Fruit fly (Drosophila melanogaster): ENCODE data around the gene CG9240.

Gene CG9240

DNA sequence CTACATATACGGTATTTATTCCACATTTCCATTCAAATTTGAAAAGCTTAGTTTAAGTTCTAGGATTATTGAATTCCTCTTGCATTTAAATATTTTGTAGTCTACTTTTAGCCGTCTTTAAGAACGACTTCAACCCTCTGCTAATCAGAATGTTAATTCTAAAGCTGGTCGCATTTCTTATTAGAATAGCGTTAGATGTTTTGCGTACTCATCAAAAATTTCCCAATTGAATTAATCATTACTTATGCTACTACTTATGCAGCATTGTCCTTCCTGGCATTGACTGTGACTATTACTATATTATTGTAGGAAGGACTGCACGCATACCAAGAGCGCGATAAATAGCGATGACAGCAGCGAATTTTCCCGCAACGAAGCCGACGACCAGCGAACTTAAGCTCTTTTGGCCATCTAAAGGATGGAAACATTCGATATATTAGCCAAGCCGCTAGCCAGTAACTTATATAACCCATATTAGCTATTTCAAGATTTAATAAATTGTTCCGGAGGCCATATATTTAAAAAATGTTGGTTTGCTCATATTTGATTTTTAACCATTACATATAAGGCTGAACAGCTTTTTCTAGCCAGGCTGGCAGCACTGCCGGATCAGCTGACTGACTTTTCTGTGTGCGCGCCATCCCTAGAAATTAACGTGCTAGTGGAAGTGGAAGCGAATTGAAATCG, 4.1 kb downstream of the CG9240 start, which contains the start of gene CG8128:
Gene CG8128, plus strand, starts transcription at position 641 of the 687 bp plus-strand sequence.
- no peak for TF ChIP-seq kay (GFP tag; ENCODE audit: borderline replicate concordance)
- no peak for TF ChIP-seq CG14711 (tag; optimal IDR thresholded peaks at IDR 0.05)
- no peak for TF ChIP-seq CG7101 (tag; optimal IDR thresholded peaks at IDR 0.05)
- no peak for TF ChIP-seq CG11617 (GFP tag; optimal IDR thresholded peaks at IDR 0.05)
- no peak for TF ChIP-seq Clk (GFP tag; optimal IDR thresholded peaks at IDR 0.05)
- TF ChIP-seq Hr96 (GFP tag; optimal IDR thresholded peaks at IDR 0.05), result no peak
- no peak for TF ChIP-seq CG12768 (GFP tag; optimal IDR thresholded peaks at IDR 0.05)
- no peak for TF ChIP-seq pad (GFP tag; optimal IDR thresholded peaks at IDR 0.05)
- no peak for TF ChIP-seq Mnt (GFP tag; optimal IDR thresholded peaks at IDR 0.05)
- TF ChIP-seq CG1620 (GFP tag; optimal IDR thresholded peaks at IDR 0.05), result peak; percentile 35
- peak; percentile 57 for TF ChIP-seq toe (GFP tag; optimal IDR thresholded peaks at IDR 0.05)
- no peak for TF ChIP-seq CG7045 (GFP tag; optimal IDR thresholded peaks at IDR 0.05)
- TF ChIP-seq CG5204 (GFP tag; optimal IDR thresholded peaks at IDR 0.05), result peak; percentile 33
- TF ChIP-seq tj (GFP tag; optimal IDR thresholded peaks at IDR 0.05), result peak; percentile 57
- TF ChIP-seq cnc (optimal IDR thresholded peaks at IDR 0.05), result no peak
- no peak for TF ChIP-seq bab1 (GFP tag; optimal IDR thresholded peaks at IDR 0.05)
- no peak for TF ChIP-seq CG33017 (tag; optimal IDR thresholded peaks at IDR 0.05)
- no peak for TF ChIP-seq Crg-1 (GFP tag; optimal IDR thresholded peaks at IDR 0.05)
- peak; percentile 16 for TF ChIP-seq ovo (GFP tag; optimal IDR thresholded peaks at IDR 0.05)

DNA sequence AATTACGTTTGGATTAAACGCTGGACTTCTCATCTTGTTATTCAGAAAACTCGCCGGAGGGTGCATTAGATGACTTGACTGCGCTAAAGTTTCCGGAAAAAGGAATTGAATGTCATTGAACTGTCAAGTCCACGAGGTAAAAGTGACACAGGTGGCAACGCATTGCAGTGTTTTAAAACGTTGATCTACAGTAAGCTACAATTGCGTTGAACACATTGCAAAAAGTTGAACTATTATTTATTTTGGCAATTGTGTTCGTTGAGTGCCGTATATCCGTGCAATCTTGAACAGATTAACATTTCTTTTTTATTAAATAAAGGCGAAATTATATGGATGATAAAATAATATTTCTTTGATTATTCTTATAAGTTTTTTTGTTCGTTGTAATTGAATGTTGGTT, 12.3 kb downstream of the CG9240 start, which contains the start of gene CG15599:
Gene CG15599, minus strand, starts transcription at position 101 of the 400 bp plus-strand sequence.
- TF ChIP-seq CG14711 (tag; optimal IDR thresholded peaks at IDR 0.05) (no peak), toe (GFP tag; optimal IDR thresholded peaks at IDR 0.05) (no peak), Hr96 (GFP tag; optimal IDR thresholded peaks at IDR 0.05) (no peak), CG7101 (tag; optimal IDR thresholded peaks at IDR 0.05) (no peak), tj (GFP tag; optimal IDR thresholded peaks at IDR 0.05) (no peak), bab1 (GFP tag; optimal IDR thresholded peaks at IDR 0.05) (no peak), pad (GFP tag; optimal IDR thresholded peaks at IDR 0.05) (no peak), Clk (GFP tag; optimal IDR thresholded peaks at IDR 0.05) (no peak), CG1620 (GFP tag; optimal IDR thresholded peaks at IDR 0.05) (no peak), CG7045 (GFP tag; optimal IDR thresholded peaks at IDR 0.05) (no peak), Crg-1 (GFP tag; optimal IDR thresholded peaks at IDR 0.05) (no peak), CG11617 (GFP tag; optimal IDR thresholded peaks at IDR 0.05) (no peak), cnc (optimal IDR thresholded peaks at IDR 0.05) (no peak), CG5204 (GFP tag; optimal IDR thresholded peaks at IDR 0.05) (no peak), Mnt (GFP tag; optimal IDR thresholded peaks at IDR 0.05) (no peak), kay (GFP tag; ENCODE audit: borderline replicate concordance) (no peak), CG33017 (tag; optimal IDR thresholded peaks at IDR 0.05) (no peak), CG12768 (GFP tag; optimal IDR thresholded peaks at IDR 0.05) (no peak), cic (GFP tag; optimal IDR thresholded peaks at IDR 0.05) (no peak)

DNA sequence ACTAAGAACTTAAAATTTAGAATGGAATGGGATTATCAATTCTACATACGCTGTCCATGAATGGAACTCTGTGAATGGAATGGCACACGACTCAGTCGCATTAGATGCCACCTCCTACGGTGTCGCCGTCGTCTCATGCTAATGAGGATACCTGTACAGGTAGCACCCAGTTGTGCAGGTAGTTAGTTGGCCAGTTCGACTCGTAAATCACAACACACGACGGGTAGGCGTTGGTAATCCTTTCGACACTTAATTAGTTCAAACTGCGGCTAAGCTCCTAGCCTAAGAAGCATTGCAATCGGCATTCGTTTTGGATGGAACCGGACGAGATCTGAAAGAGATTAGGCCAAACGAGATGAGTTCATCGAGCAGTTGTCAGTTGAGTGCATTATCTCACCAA, 16.6 kb downstream of the CG9240 start:
- TF ChIP-seq CG12768 (GFP tag; optimal IDR thresholded peaks at IDR 0.05) (no peak), pad (GFP tag; optimal IDR thresholded peaks at IDR 0.05) (no peak), CG7045 (GFP tag; optimal IDR thresholded peaks at IDR 0.05) (no peak), CG1620 (GFP tag; optimal IDR thresholded peaks at IDR 0.05) (no peak), cnc (optimal IDR thresholded peaks at IDR 0.05) (no peak), CG5204 (GFP tag; optimal IDR thresholded peaks at IDR 0.05) (no peak), tj (GFP tag; optimal IDR thresholded peaks at IDR 0.05) (no peak), CG11617 (GFP tag; optimal IDR thresholded peaks at IDR 0.05) (no peak), CG7101 (tag; optimal IDR thresholded peaks at IDR 0.05) (no peak), CG14711 (tag; optimal IDR thresholded peaks at IDR 0.05) (no peak), cic (GFP tag; optimal IDR thresholded peaks at IDR 0.05) (no peak), ovo (GFP tag; optimal IDR thresholded peaks at IDR 0.05) (no peak), Hr96 (GFP tag; optimal IDR thresholded peaks at IDR 0.05) (no peak), Crg-1 (GFP tag; optimal IDR thresholded peaks at IDR 0.05) (no peak), Mnt (GFP tag; optimal IDR thresholded peaks at IDR 0.05) (no peak), kay (GFP tag; ENCODE audit: borderline replicate concordance) (no peak), CG33017 (tag; optimal IDR thresholded peaks at IDR 0.05) (no peak)

DNA sequence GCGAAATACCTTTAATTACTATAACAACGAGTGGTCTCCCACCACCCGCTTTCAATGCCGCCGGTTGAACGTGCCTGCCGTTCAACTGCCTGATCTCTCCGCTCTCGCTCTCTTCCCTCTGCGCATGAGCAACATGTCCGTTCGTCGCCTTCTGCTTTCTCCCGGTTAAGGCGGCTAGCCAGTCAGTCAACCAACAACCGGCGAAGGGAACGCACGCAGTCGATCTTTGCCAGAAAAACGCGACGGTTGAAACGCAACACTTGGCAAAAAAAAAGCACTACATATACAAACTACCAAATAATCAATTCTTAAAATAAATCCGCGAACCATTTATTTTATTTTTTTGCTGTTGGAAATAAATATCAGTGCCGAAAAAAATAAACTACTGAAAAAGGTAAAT, 25.8 kb downstream of the CG9240 start, which contains the start of gene CG12708:
Gene CG12708, plus strand, starts transcription at position 183 of the 400 bp plus-strand sequence.
- no peak for TF ChIP-seq CG7101 (tag; optimal IDR thresholded peaks at IDR 0.05)
- TF ChIP-seq CG12768 (GFP tag; optimal IDR thresholded peaks at IDR 0.05), result no peak
- TF ChIP-seq bab1 (GFP tag; optimal IDR thresholded peaks at IDR 0.05), result no peak
- TF ChIP-seq Clk (GFP tag; optimal IDR thresholded peaks at IDR 0.05), result no peak
- TF ChIP-seq cnc (optimal IDR thresholded peaks at IDR 0.05), result no peak
- TF ChIP-seq CG7045 (GFP tag; optimal IDR thresholded peaks at IDR 0.05), result no peak
- no peak for TF ChIP-seq CG33017 (tag; optimal IDR thresholded peaks at IDR 0.05)
- TF ChIP-seq CG11617 (GFP tag; optimal IDR thresholded peaks at IDR 0.05), result no peak

dm6 chrX:15674337-15674736, 26.7 kb downstream of the CG9240 start:
- no peak for TF ChIP-seq CG1620 (GFP tag; optimal IDR thresholded peaks at IDR 0.05)
- TF ChIP-seq ovo (GFP tag; optimal IDR thresholded peaks at IDR 0.05), result no peak
- TF ChIP-seq cic (GFP tag; optimal IDR thresholded peaks at IDR 0.05), result no peak
- no peak for TF ChIP-seq CG12768 (GFP tag; optimal IDR thresholded peaks at IDR 0.05)
- no peak for TF ChIP-seq CG7045 (GFP tag; optimal IDR thresholded peaks at IDR 0.05)
- TF ChIP-seq CG5204 (GFP tag; optimal IDR thresholded peaks at IDR 0.05), result no peak
- TF ChIP-seq CG14711 (tag; optimal IDR thresholded peaks at IDR 0.05), result no peak
- TF ChIP-seq bab1 (GFP tag; optimal IDR thresholded peaks at IDR 0.05), result no peak
- no peak for TF ChIP-seq Hr96 (GFP tag; optimal IDR thresholded peaks at IDR 0.05)
- TF ChIP-seq Mnt (GFP tag; optimal IDR thresholded peaks at IDR 0.05), result no peak
